Worm (Caenorhabditis elegans) whole organism, mixed stage, embryonic: ENCODE data around the gene phat-4.

Source experiments
- ces-1 ChIP-seq: fragments of 150-350 bp; optimal IDR thresholded peaks from 2 replicates; lab custom pipeline; 2014; ENCODE audit warnings: missing biosample characterization, missing genetic modification reagents, missing genetic modification characterization
- mab-5 ChIP-seq: fragments of 150-350 bp; optimal IDR thresholded peaks from 2 replicates; lab custom pipeline; 2014; ENCODE audit warnings: missing biosample characterization, missing genetic modification characterization
- nhr-12 ChIP-seq: fragments of 150-350 bp; optimal IDR thresholded peaks from 2 replicates; lab custom pipeline; 2014; ENCODE audit warnings: missing biosample characterization, missing genetic modification characterization
- ztf-11 ChIP-seq: fragments of 150-350 bp; optimal IDR thresholded peaks from 2 replicates; lab custom pipeline; 2014; ENCODE audit warnings: missing biosample characterization, missing genetic modification characterization

- TF ChIP-seq nhr-12 (tag; lab: Kevin White, UChicago) (no peak), mab-5 (tag; lab: Kevin White, UChicago) (no peak), ces-1 (GFP tag; lab: Kevin White, UChicago) (no peak), ztf-11 (tag; lab: Kevin White, UChicago) (no peak)
Observed at ce11 chrV:4120629-4121028, 9.1 kb upstream of the phat-4 start, which contains the start of gene T05B4.10.
